Worm (Caenorhabditis elegans) whole organism, early embryonic: ENCODE results near the gene hpo-31.

Experiments used
- B0310.2 ChIP-seq: sonication (generic microtip); optimal IDR thresholded peaks from 2 replicates; lab custom pipeline; 2016; ENCODE audit warnings: mild to moderate bottlenecking, missing genetic modification characterization, missing compliant biosample characterization
- ama-1 ChIP-seq: fragments of 150-350 bp; optimal IDR thresholded peaks from 2 replicates; lab custom pipeline; 2014
- ets-7 ChIP-seq: sonication (generic microtip); optimal IDR thresholded peaks from 2 replicates; lab custom pipeline; 2016; ENCODE audit warnings: missing genotype, missing genetic modification characterization, missing compliant biosample characterization
- flt-1 ChIP-seq: fragments of 200-800 bp; sonication (Bioruptor generic); IDR thresholded peaks from 2 replicates; pipeline ENCODE4 v1.3.6; 2022; ENCODE audit warnings: missing genetic modification characterization, missing compliant biosample characterization
- hmbx-1 ChIP-seq: sonication (generic microtip); optimal IDR thresholded peaks from 2 replicates; lab custom pipeline; 2016; ENCODE audit warnings: mild to moderate bottlenecking, missing genetic modification characterization, missing compliant biosample characterization
- scrt-1 ChIP-seq: fragments of 200-800 bp; sonication (Bioruptor generic); IDR thresholded peaks from 2 replicates; pipeline ENCODE4 v1.3.6; 2022; ENCODE audit warnings: missing genetic modification characterization, missing compliant biosample characterization
- sea-1 ChIP-seq: fragments of 200-800 bp; sonication (Bioruptor generic); conservative IDR thresholded peaks from 2 replicates; pipeline ENCODE4 v1.3.6; 2022; ENCODE audit warnings: missing genetic modification characterization, missing compliant biosample characterization
- tbx-37 ChIP-seq: fragments of 200-800 bp; sonication (Bioruptor generic); conservative IDR thresholded peaks from 2 replicates; pipeline ENCODE4 v1.3.6; 2022; ENCODE audit warnings: missing genetic modification reagents, missing genetic modification characterization, missing compliant biosample characterization
- tra-4 ChIP-seq: sonication (generic microtip); optimal IDR thresholded peaks from 2 replicates; lab custom pipeline; 2017; ENCODE audit warnings: missing genetic modification characterization, missing compliant biosample characterization

DNA sequence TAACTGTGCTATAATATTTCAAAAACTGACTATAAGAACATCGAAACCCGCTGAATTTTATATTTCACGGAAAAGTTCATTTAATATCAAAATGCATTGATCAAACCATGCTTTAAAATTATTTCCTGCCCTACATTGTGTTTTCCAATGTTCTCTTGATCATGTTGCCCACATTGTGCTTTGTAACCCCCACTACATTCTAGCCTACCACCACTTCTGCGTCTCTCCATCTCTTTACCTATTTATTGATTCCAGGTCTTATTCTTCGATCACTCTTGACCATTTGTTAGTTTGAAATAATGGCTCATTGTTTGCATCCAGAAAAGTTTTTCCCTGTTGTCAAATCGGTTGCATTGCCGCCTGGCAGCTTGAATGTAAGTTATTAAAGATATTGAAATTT lies 40.7 kb upstream of the hpo-31 start, which contains the start of gene decr-1.1:
- no peak for TF ChIP-seq sea-1
- no peak for TF ChIP-seq scrt-1 (GFP tag; lab: Robert Waterston, UW)
- TF ChIP-seq ets-7: no peak
- TF ChIP-seq B0310.2 (tag; lab: Kevin White, UChicago): no peak
- no peak for TF ChIP-seq ama-1
- no peak for TF ChIP-seq tbx-37 (GFP tag; lab: Robert Waterston, UW)
- TF ChIP-seq hmbx-1 (tag; lab: Kevin White, UChicago): no peak
- TF ChIP-seq tra-4: no peak
- TF ChIP-seq flt-1 (GFP tag; lab: Robert Waterston, UW): no peak
